Worm (Caenorhabditis elegans) whole organism, L3 larva: ENCODE data around the gene rips-1.

Experiments used
- aly-2 ChIP-seq: fragments of 150-350 bp; optimal IDR thresholded peaks from 2 replicates; lab custom pipeline; 2014; ENCODE audit warnings: missing biosample characterization, missing genetic modification characterization
- ceh-16 ChIP-seq: sonication (generic microtip); optimal IDR thresholded peaks from 2 replicates; lab custom pipeline; 2017; ENCODE audit warnings: missing biosample characterization, missing genetic modification characterization
- egl-27 ChIP-seq: sonication (generic microtip); optimal IDR thresholded peaks from 4 replicates; lab custom pipeline; 2017; ENCODE audit warnings: missing biosample characterization, missing genetic modification reagents, missing genetic modification characterization
- elt-1 ChIP-seq: fragments of 150-350 bp; optimal IDR thresholded peaks from 2 replicates; lab custom pipeline; 2014; ENCODE audit warnings: missing biosample characterization, missing genetic modification characterization
- mdl-1 ChIP-seq: fragments of 150-350 bp; optimal IDR thresholded peaks from 2 replicates; lab custom pipeline; 2014; ENCODE audit warnings: missing biosample characterization, missing genetic modification characterization
- nhr-28 ChIP-seq: fragments of 150-350 bp; optimal IDR thresholded peaks from 2 replicates; lab custom pipeline; 2014; ENCODE audit warnings: missing biosample characterization, missing genetic modification characterization
- nhr-76 ChIP-seq: fragments of 150-350 bp; sonication (generic microtip); optimal IDR thresholded peaks from 5 replicates; lab custom pipeline; 2014; ENCODE audit warnings: missing biosample characterization, missing genetic modification characterization
- pqm-1 ChIP-seq: fragments of 150-350 bp; optimal IDR thresholded peaks from 2 replicates; lab custom pipeline; 2017; ENCODE audit warnings: missing biosample characterization, missing genetic modification characterization, inconsistent platforms
- sea-2 ChIP-seq: fragments of 150-350 bp; sonication (generic microtip); optimal IDR thresholded peaks from 4 replicates; lab custom pipeline; 2014; ENCODE audit warnings: missing biosample characterization, missing genetic modification reagents, missing genetic modification characterization
- snpc-4 ChIP-seq: fragments of 150-350 bp; optimal IDR thresholded peaks from 2 replicates; lab custom pipeline; 2014; ENCODE audit warnings: missing biosample characterization, missing genetic modification characterization

- TF ChIP-seq egl-27 (no peak), snpc-4 (no peak), sea-2 (GFP tag; lab: Kevin White, UChicago) (no peak), elt-1 (tag; lab: Kevin White, UChicago) (no peak), ceh-16 (tag; lab: Kevin White, UChicago) (no peak), nhr-28 (tag; lab: Kevin White, UChicago) (no peak), nhr-76 (tag; lab: Kevin White, UChicago) (no peak), aly-2 (tag; lab: Kevin White, UChicago) (no peak), pqm-1 (tag; lab: Kevin White, UChicago) (no peak), mdl-1 (tag; lab: Kevin White, UChicago) (no peak)
These were observed 27.9 kb downstream of the rips-1 start for ce11 chrV:3799737-3800136.
